Fruit fly (Drosophila melanogaster): Measurements from ENCODE around the gene CG34163.

CG34163 gene

dm6 chr2L:11987945-11988344 lies at the start of gene CG34163, which contains the start of gene CG6686:
CG34163 (plus strand) TSS chr2L:11988270.
CG6686 (minus strand) TSS chr2L:11988039.
- TF ChIP-seq OdsH (GFP tag; optimal IDR thresholded peaks at IDR 0.05) (peak; percentile 50), dmrt93B (GFP tag; optimal IDR thresholded peaks at IDR 0.05) (no peak), woc (GFP tag; optimal IDR thresholded peaks at IDR 0.05) (no peak), Mio (GFP tag; optimal IDR thresholded peaks at IDR 0.05) (no peak), usp (GFP tag; optimal IDR thresholded peaks at IDR 0.05) (no peak), rgr (GFP tag; optimal IDR thresholded peaks at IDR 0.05) (no peak), Dfd (GFP tag; optimal IDR thresholded peaks at IDR 0.05) (no peak), CG32264 (GFP tag; optimal IDR thresholded peaks at IDR 0.05) (no peak), brk (GFP tag; optimal IDR thresholded peaks at IDR 0.05) (no peak), Vsx2 (GFP tag; optimal IDR thresholded peaks at IDR 0.05; ENCODE audit: partially characterized antibody) (no peak), HLH106 (tag; optimal IDR thresholded peaks at IDR 0.05) (peak; percentile 47), Sp1 (GFP tag; optimal IDR thresholded peaks at IDR 0.05) (no peak), Hr78 (GFP tag; optimal IDR thresholded peaks at IDR 0.05) (no peak), psq (GFP tag; optimal IDR thresholded peaks at IDR 0.05) (peak; percentile 45), sage (GFP tag; optimal IDR thresholded peaks at IDR 0.05) (no peak), GATAd (GFP tag; optimal IDR thresholded peaks at IDR 0.05) (peak; percentile 19), Jra (GFP tag; optimal IDR thresholded peaks at IDR 0.05) (no peak), Hr83 (GFP tag; optimal IDR thresholded peaks at IDR 0.05; ENCODE audit: poor library complexity, severe bottlenecking) (no peak), CG9705 (GFP tag; optimal IDR thresholded peaks at IDR 0.05) (no peak), lola (GFP tag; optimal IDR thresholded peaks at IDR 0.05) (no peak), br (GFP tag; optimal IDR thresholded peaks at IDR 0.05) (no peak), Rel (GFP tag; optimal IDR thresholded peaks at IDR 0.05) (no peak), Rel (tag; optimal IDR thresholded peaks at IDR 0.05) (peak; percentile 15), sv (GFP tag; optimal IDR thresholded peaks at IDR 0.05) (no peak), dsf (GFP tag; optimal IDR thresholded peaks at IDR 0.05; ENCODE audit: borderline replicate concordance) (no peak), Myc (optimal IDR thresholded peaks at IDR 0.05) (peak; percentile 77), ey (GFP tag; optimal IDR thresholded peaks at IDR 0.05) (peak; percentile 59)

- TF ChIP-seq sage (GFP tag; optimal IDR thresholded peaks at IDR 0.05) = no peak
- TF ChIP-seq lola (GFP tag; optimal IDR thresholded peaks at IDR 0.05) = no peak
- TF ChIP-seq dmrt93B (GFP tag; optimal IDR thresholded peaks at IDR 0.05) = no peak
- no peak for TF ChIP-seq woc (GFP tag; optimal IDR thresholded peaks at IDR 0.05)
- no peak for TF ChIP-seq Hnf4 (GFP tag; optimal IDR thresholded peaks at IDR 0.05)
- TF ChIP-seq Jra (GFP tag; optimal IDR thresholded peaks at IDR 0.05) = no peak
- no peak for TF ChIP-seq h (GFP tag; optimal IDR thresholded peaks at IDR 0.05)
- TF ChIP-seq OdsH (GFP tag; optimal IDR thresholded peaks at IDR 0.05) = no peak
- no peak for TF ChIP-seq Rel (GFP tag; optimal IDR thresholded peaks at IDR 0.05)
- no peak for TF ChIP-seq Rel (tag; optimal IDR thresholded peaks at IDR 0.05)
- no peak for TF ChIP-seq jim (GFP tag; optimal IDR thresholded peaks at IDR 0.05)
- no peak for TF ChIP-seq Myc (optimal IDR thresholded peaks at IDR 0.05)
- TF ChIP-seq CG32264 (GFP tag; optimal IDR thresholded peaks at IDR 0.05) = no peak
- no peak for TF ChIP-seq usp (GFP tag; optimal IDR thresholded peaks at IDR 0.05)
- no peak for TF ChIP-seq fru (GFP tag; optimal IDR thresholded peaks at IDR 0.05)
- no peak for TF ChIP-seq CG9705 (GFP tag; optimal IDR thresholded peaks at IDR 0.05)
- TF ChIP-seq Vsx2 (GFP tag; optimal IDR thresholded peaks at IDR 0.05; ENCODE audit: partially characterized antibody) = no peak
- TF ChIP-seq N (GFP tag; optimal IDR thresholded peaks at IDR 0.05) = no peak
- no peak for TF ChIP-seq rgr (GFP tag; optimal IDR thresholded peaks at IDR 0.05)
Observed at dm6 chr2L:11940620-11941019, 47.5 kb upstream of the CG34163 start.

dm6 chr2L:11942265-11942664 lies 45.8 kb upstream of the CG34163 start:
- TF ChIP-seq Vsx2 (GFP tag; optimal IDR thresholded peaks at IDR 0.05; ENCODE audit: partially characterized antibody) = no peak
- no peak for TF ChIP-seq OdsH (GFP tag; optimal IDR thresholded peaks at IDR 0.05)
- no peak for TF ChIP-seq fru (GFP tag; optimal IDR thresholded peaks at IDR 0.05)
- no peak for TF ChIP-seq N (GFP tag; optimal IDR thresholded peaks at IDR 0.05)
- no peak for TF ChIP-seq dl (GFP tag; optimal IDR thresholded peaks at IDR 0.05; ENCODE audit: insufficient read depth in 1 of 2, partially characterized antibody in 2 of 2)
- no peak for TF ChIP-seq brk (GFP tag; optimal IDR thresholded peaks at IDR 0.05)
- TF ChIP-seq Mio (GFP tag; optimal IDR thresholded peaks at IDR 0.05) = no peak
- no peak for TF ChIP-seq br (GFP tag; optimal IDR thresholded peaks at IDR 0.05)
- no peak for TF ChIP-seq ey (GFP tag; optimal IDR thresholded peaks at IDR 0.05)
- TF ChIP-seq dmrt93B (GFP tag; optimal IDR thresholded peaks at IDR 0.05) = no peak
- no peak for TF ChIP-seq Dfd (GFP tag; optimal IDR thresholded peaks at IDR 0.05)
- no peak for TF ChIP-seq Sp1 (GFP tag; optimal IDR thresholded peaks at IDR 0.05)
- no peak for TF ChIP-seq rgr (GFP tag; optimal IDR thresholded peaks at IDR 0.05)
- TF ChIP-seq psq (GFP tag; optimal IDR thresholded peaks at IDR 0.05) = no peak
- no peak for TF ChIP-seq pan (optimal IDR thresholded peaks at IDR 0.05)
- TF ChIP-seq CG32264 (GFP tag; optimal IDR thresholded peaks at IDR 0.05) = no peak
- TF ChIP-seq HLH106 (tag; optimal IDR thresholded peaks at IDR 0.05) = no peak
